Worm (Caenorhabditis elegans) whole organism, mixed stage, embryonic: ENCODE results near the gene math-39.

Experiments used
- blmp-1 ChIP-seq: fragments of 150-350 bp; optimal IDR thresholded peaks from 2 replicates; lab custom pipeline; 2014; ENCODE audit warnings: missing biosample characterization, missing genetic modification characterization
- ceh-43 ChIP-seq: fragments of 200-800 bp; sonication (Bioruptor generic); optimal IDR thresholded peaks from 2 replicates; lab custom pipeline; 2018; ENCODE audit warnings: mild to moderate bottlenecking, missing genetic modification characterization, moderate library complexity, missing compliant biosample characterization
- ces-1 ChIP-seq: fragments of 150-350 bp; optimal IDR thresholded peaks from 2 replicates; lab custom pipeline; 2014; ENCODE audit warnings: missing biosample characterization, missing genetic modification reagents, missing genetic modification characterization
- cnd-1 ChIP-seq: fragments of 200-800 bp; sonication (Bioruptor generic); optimal IDR thresholded peaks from 2 replicates; lab custom pipeline; 2018; ENCODE audit warnings: mild to moderate bottlenecking, missing genetic modification characterization, missing compliant biosample characterization
- elt-1 ChIP-seq: sonication (generic microtip); optimal IDR thresholded peaks from 2 replicates; lab custom pipeline; 2017; ENCODE audit warnings: missing genetic modification characterization, mild to moderate bottlenecking, missing compliant biosample characterization, antibody characterized with exemption, moderate library complexity, borderline replicate concordance; ENCODE audit not compliant: insufficient read depth
- flh-1 ChIP-seq: fragments of 200-800 bp; sonication (Bioruptor generic); optimal IDR thresholded peaks from 2 replicates; lab custom pipeline; 2018; ENCODE audit warnings: mild to moderate bottlenecking, missing genetic modification characterization, moderate library complexity, missing compliant biosample characterization
- lin-13 ChIP-seq: fragments of 150-350 bp; optimal IDR thresholded peaks from 2 replicates; lab custom pipeline; 2014; ENCODE audit warnings: missing biosample characterization, missing genetic modification characterization
- lin-32 ChIP-seq: fragments of 200-800 bp; sonication (Bioruptor generic); optimal IDR thresholded peaks from 2 replicates; lab custom pipeline; 2018; ENCODE audit warnings: mild to moderate bottlenecking, missing genetic modification characterization, missing compliant biosample characterization
- mls-2 ChIP-seq: sonication (generic microtip); optimal IDR thresholded peaks from 2 replicates; lab custom pipeline; 2016; ENCODE audit warnings: mild to moderate bottlenecking, missing genetic modification characterization, moderate library complexity, missing compliant biosample characterization
- nhr-2 ChIP-seq: fragments of 150-350 bp; optimal IDR thresholded peaks from 2 replicates; lab custom pipeline; 2014; ENCODE audit warnings: missing biosample characterization, missing genetic modification characterization
- sem-2 ChIP-seq: fragments of 200-800 bp; sonication (Bioruptor generic); optimal IDR thresholded peaks from 2 replicates; lab custom pipeline; 2018; ENCODE audit warnings: mild to moderate bottlenecking, missing genetic modification characterization, missing compliant biosample characterization
- unc-120 ChIP-seq: sonication (generic microtip); optimal IDR thresholded peaks from 2 replicates; lab custom pipeline; 2017; ENCODE audit warnings: missing genetic modification characterization, missing compliant biosample characterization; ENCODE audit not compliant: poor library complexity, severe bottlenecking
- unc-39 ChIP-seq: fragments of 150-350 bp; optimal IDR thresholded peaks from 2 replicates; lab custom pipeline; 2014; ENCODE audit warnings: missing biosample characterization, missing genetic modification characterization
- zip-8 ChIP-seq: fragments of 150-350 bp; optimal IDR thresholded peaks from 2 replicates; lab custom pipeline; 2014; ENCODE audit warnings: missing biosample characterization, missing genetic modification characterization

Gene math-39

ce11 chrII:1882705-1883104 lies 50.6 kb downstream of the math-39 start, which contains the start of gene math-5:
math-5 (minus strand) TSS chrII:1882805.
- no peak for TF ChIP-seq cnd-1 (tag; lab: Kevin White, UChicago)
- no peak for TF ChIP-seq unc-39 (tag; lab: Kevin White, UChicago)
- no peak for TF ChIP-seq nhr-2
- TF ChIP-seq lin-13 (tag; lab: Kevin White, UChicago), result no peak
- no peak for TF ChIP-seq unc-120 (tag; lab: Kevin White, UChicago)
- no peak for TF ChIP-seq zip-8 (tag; lab: Kevin White, UChicago)
- TF ChIP-seq ces-1, result no peak
- no peak for TF ChIP-seq blmp-1
- TF ChIP-seq ceh-43 (GFP tag; lab: Kevin White, UChicago), result no peak
- no peak for TF ChIP-seq lin-32
- no peak for TF ChIP-seq elt-1
- no peak for TF ChIP-seq sem-2 (GFP tag; lab: Kevin White, UChicago)
- TF ChIP-seq mls-2 (tag; lab: Kevin White, UChicago), result no peak
- TF ChIP-seq flh-1 (GFP tag; lab: Kevin White, UChicago), result no peak
